Worm (Caenorhabditis elegans) whole organism, early embryonic: ENCODE measurements around the gene hsp-17.

Experiments
- aly-1 ChIP-seq: sonication (generic microtip); optimal IDR thresholded peaks from 2 replicates; lab custom pipeline; 2016; ENCODE audit warnings: missing genetic modification characterization, missing compliant biosample characterization
- ama-1 ChIP-seq: fragments of 150-350 bp; optimal IDR thresholded peaks from 2 replicates; lab custom pipeline; 2014
- ceh-36 ChIP-seq: sonication (generic microtip); optimal IDR thresholded peaks from 2 replicates; lab custom pipeline; 2016; ENCODE audit warnings: missing genetic modification characterization, inconsistent platforms, missing compliant biosample characterization
- pes-1 ChIP-seq: fragments of 200-800 bp; sonication (Bioruptor generic); IDR thresholded peaks from 2 replicates; pipeline ENCODE4 v1.3.6; 2022; ENCODE audit warnings: missing genetic modification reagents, missing genetic modification characterization, missing compliant biosample characterization
- scrt-1 ChIP-seq: fragments of 200-800 bp; sonication (Bioruptor generic); IDR thresholded peaks from 2 replicates; pipeline ENCODE4 v1.3.6; 2022; ENCODE audit warnings: missing genetic modification characterization, missing compliant biosample characterization
- sea-1 ChIP-seq: fragments of 200-800 bp; sonication (Bioruptor generic); conservative IDR thresholded peaks from 2 replicates; pipeline ENCODE4 v1.3.6; 2022; ENCODE audit warnings: missing genetic modification characterization, missing compliant biosample characterization

DNA sequence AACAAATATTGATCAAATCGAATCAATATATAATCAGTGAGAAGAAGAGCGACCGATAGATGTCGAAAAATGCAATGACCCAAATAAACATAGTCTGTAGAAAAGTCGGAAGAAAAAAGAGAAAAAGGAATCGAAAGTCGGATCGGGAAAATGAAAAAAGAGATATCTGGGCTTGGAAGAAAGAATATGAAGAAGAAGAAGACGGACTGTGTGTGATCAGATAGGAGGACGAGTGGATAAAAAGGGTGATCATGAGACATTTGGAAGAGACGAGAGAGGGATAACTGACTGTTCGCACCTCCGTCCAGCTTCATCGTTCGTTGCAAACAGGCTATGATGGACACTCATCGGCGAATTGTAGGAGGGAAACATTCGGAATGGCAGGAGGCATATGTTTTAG lies 23.9 kb upstream of the hsp-17 start:
- TF ChIP-seq ama-1 (lab: Kevin White, UChicago) (no peak), sea-1 (GFP tag; lab: Robert Waterston, UW) (no peak), ceh-36 (tag; lab: Kevin White, UChicago) (no peak), pes-1 (GFP tag; lab: Robert Waterston, UW) (no peak), aly-1 (tag; lab: Kevin White, UChicago) (no peak), scrt-1 (no peak)
